Fruit fly (Drosophila melanogaster): Measurements from ENCODE around the gene gnu.
A peak's percentile ranks its signal among the peaks of the same experiment; 100 is the strongest.

gnu gene

DNA sequence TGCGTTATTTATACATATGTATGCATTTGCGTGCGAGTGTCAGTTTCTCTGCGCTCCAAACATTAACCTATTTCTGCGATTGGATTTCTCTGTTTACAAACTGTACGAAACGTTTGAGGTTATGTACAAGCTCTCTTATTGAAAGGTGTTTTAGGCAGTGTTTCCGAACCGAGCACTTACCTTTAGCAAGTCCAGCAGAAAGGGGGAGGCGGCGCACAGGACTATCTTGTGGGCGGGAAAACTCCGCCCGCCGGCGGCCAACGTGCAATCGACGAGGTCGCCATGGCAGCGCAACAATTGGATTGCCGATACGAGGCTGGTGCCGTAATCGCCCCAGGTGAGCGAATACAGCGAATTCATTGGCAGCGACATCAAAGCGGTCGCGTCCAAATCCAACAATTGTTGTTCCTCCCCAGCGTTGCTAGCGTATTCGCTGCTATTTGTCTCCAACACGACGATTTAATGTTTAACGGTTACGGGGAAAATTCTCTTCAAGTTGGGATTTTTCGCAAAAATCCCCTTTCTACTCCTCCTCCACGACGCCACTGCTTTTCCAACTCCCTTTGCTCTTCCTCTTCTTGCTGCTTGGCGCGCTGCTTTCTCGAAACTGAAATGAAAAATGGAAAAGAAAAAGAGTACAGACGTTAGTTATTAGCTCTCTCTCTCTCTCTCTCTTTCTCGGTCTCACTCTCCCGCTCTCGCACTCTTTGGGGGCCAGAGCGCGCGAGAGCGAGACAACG lies 46.3 kb downstream of the gnu start (continued):
- TF ChIP-seq CG9876 (GFP tag; optimal IDR thresholded peaks at IDR 0.05) (peak; percentile 92), wor (GFP tag; IDR thresholded peaks at IDR 0.05) (peak; percentile 76), esg (GFP tag; conservative IDR thresholded peaks at IDR 0.05) (peak; percentile 87), Nf-YC (tag; optimal IDR thresholded peaks at IDR 0.05) (peak; percentile 57), unpg (GFP tag; optimal IDR thresholded peaks at IDR 0.05) (peak; percentile 86), z (GFP tag; IDR thresholded peaks at IDR 0.05) (peak; percentile 81), Max (GFP tag; optimal IDR thresholded peaks at IDR 0.05) (peak; percentile 38), org-1 (GFP tag; optimal IDR thresholded peaks at IDR 0.05) (peak; percentile 84), CG11723 (GFP tag; optimal IDR thresholded peaks at IDR 0.05) (peak; percentile 82), gro (GFP tag; optimal IDR thresholded peaks at IDR 0.05) (peak; percentile 91), CG14710 (tag; optimal IDR thresholded peaks at IDR 0.05) (peak; percentile 45), da (GFP tag; optimal IDR thresholded peaks at IDR 0.05) (peak; percentile 63), CG14667 (GFP tag; IDR thresholded peaks at IDR 0.05) (peak; percentile 78), CG9797 (GFP tag; optimal IDR thresholded peaks at IDR 0.05) (no peak), Doc3 (GFP tag; IDR thresholded peaks at IDR 0.05; ENCODE audit: partially characterized antibody) (no peak), vvl (GFP tag; IDR thresholded peaks at IDR 0.05) (peak; percentile 95), nau (GFP tag; optimal IDR thresholded peaks at IDR 0.05) (peak; percentile 76), HHEX (GFP tag; optimal IDR thresholded peaks at IDR 0.05) (peak; percentile 89), insv (GFP tag; optimal IDR thresholded peaks at IDR 0.05) (peak in 1 of 2 experiments; percentile 80), ATbp (GFP tag; optimal IDR thresholded peaks at IDR 0.05) (peak; percentile 86), Scr (GFP tag; IDR thresholded peaks at IDR 0.05; ENCODE audit: partially characterized antibody) (no peak; the same call in 1 of the 2 replicates), lbe (GFP tag; optimal IDR thresholded peaks at IDR 0.05) (peak; percentile 66), Dad (GFP tag; optimal IDR thresholded peaks at IDR 0.05) (peak; percentile 84), tio (GFP tag; optimal IDR thresholded peaks at IDR 0.05) (peak; percentile 76), Oli (tag; optimal IDR thresholded peaks at IDR 0.05) (peak; percentile 86), CG10654 (GFP tag; optimal IDR thresholded peaks at IDR 0.05) (peak; percentile 77), CG3163 (GFP tag; optimal IDR thresholded peaks at IDR 0.05) (peak; percentile 94), CG34224 (GFP tag; IDR thresholded peaks at IDR 0.05; ENCODE audit: partially characterized antibody) (peak; percentile 36; the same call in 2 of the 3 replicates), exex (tag; optimal IDR thresholded peaks at IDR 0.05) (peak; percentile 27), CG6689 (GFP tag; IDR thresholded peaks at IDR 0.05) (peak; percentile 87), btn (GFP tag; optimal IDR thresholded peaks at IDR 0.05) (peak; percentile 73), CG12659 (GFP tag; optimal IDR thresholded peaks at IDR 0.05) (peak; percentile 91), Optix (GFP tag; IDR thresholded peaks at IDR 0.05) (peak; percentile 92), CG8089 (GFP tag; optimal IDR thresholded peaks at IDR 0.05) (peak; percentile 87), cas (GFP tag; IDR thresholded peaks at IDR 0.05) (peak; percentile 80), fd102C (GFP tag; optimal IDR thresholded peaks at IDR 0.05) (no peak), Lpt (GFP tag; optimal IDR thresholded peaks at IDR 0.05) (no peak), CG9932 (GFP tag; IDR thresholded peaks at IDR 0.05) (peak; percentile 95), dpn (GFP tag; optimal IDR thresholded peaks at IDR 0.05) (peak; percentile 90 to 92), CG11398 (GFP tag; optimal IDR thresholded peaks at IDR 0.05) (peak; percentile 88), jing (GFP tag; optimal IDR thresholded peaks at IDR 0.05) (peak; percentile 63), Dip2 (GFP tag; IDR thresholded peaks at IDR 0.05) (0 out of 2 replicates have a peak, but pooled peaks have one; percentile 12), Dip3 (GFP tag; optimal IDR thresholded peaks at IDR 0.05) (peak; percentile 86), CG1603 (tag; optimal IDR thresholded peaks at IDR 0.05) (peak; percentile 92), shn (GFP tag; optimal IDR thresholded peaks at IDR 0.05) (peak; percentile 92), CG17612 (GFP tag; IDR thresholded peaks at IDR 0.05) (peak; percentile 82), NC2α (GFP tag; optimal IDR thresholded peaks at IDR 0.05) (peak; percentile 77), D (optimal IDR thresholded peaks at IDR 0.05) (no peak), D (GFP tag; optimal IDR thresholded peaks at IDR 0.05) (peak; percentile 81)

All from whole organism, embryonic.